Worm (Caenorhabditis elegans): ENCODE measurements around the gene Y71H2AR.2.

Gene Y71H2AR.2

DNA sequence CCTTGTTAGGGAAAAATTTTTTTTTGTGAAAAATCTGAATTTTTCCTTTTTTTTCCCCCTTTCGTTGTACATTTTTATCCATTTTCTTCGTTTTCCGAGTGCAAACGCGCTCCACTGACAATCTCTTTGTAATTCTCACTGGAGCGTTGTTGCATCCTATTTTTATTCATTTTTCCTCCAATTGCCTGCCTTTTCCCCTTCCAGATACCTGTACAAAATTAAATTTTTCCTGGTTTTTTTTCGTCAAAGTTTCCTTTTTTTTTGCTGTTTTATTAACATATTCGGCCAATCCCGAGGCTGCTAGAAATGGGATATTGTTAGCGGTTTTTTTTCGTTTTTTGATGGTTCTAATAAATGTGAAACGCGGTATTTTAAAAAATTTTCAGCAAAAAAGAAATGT lies 29.3 kb downstream of the Y71H2AR.2 start (continued):
- no peak for TF ChIP-seq madf-9 (GFP tag; conservative IDR thresholded peaks at IDR 0.05)
- no peak for TF ChIP-seq unc-39 (tag; optimal IDR thresholded peaks at IDR 0.05)

DNA sequence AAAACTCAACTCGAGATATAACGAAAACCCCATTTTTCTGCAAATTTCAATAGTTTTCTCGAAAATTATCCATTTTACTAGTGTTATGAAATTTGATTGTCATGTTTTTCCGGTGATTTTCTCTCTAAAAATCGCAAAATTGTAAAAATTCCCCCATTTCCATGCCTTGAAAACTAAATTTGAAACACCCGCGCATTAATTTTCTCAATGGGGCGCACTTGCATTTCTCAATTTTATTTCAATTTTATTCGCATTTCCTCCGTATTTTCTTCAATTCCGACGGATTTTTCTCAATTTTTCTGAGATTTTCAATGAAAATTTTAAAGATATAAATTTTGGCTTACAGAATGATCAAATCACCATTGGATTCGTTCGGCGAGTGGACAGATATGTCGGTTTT lies 35.6 kb downstream of the Y71H2AR.2 start, which contains the start of gene Y71H2AM.3:
Gene Y71H2AM.3 (plus strand): TSS at position 347 of the 400 bp plus-strand sequence.
- TF ChIP-seq lsy-2 (tag; optimal IDR thresholded peaks at IDR 0.05): peak in 1 of 2 experiments; percentile 71
- TF ChIP-seq hlh-30 (tag; optimal IDR thresholded peaks at IDR 0.05; ENCODE audit: insufficient read depth): peak; percentile 26
- peak; percentile 40 for TF ChIP-seq mes-2 (tag; optimal IDR thresholded peaks at IDR 0.05; ENCODE audit: poor library complexity, severe bottlenecking)
- no peak for TF ChIP-seq saeg-2 (GFP tag; IDR thresholded peaks at IDR 0.05)
- TF ChIP-seq mdt-29 (GFP tag; IDR thresholded peaks at IDR 0.05): no peak
- peak in 1 of 2 experiments; percentile 45 for TF ChIP-seq unc-62 (GFP tag; optimal IDR thresholded peaks at IDR 0.05 in 1 of 2)
- TF ChIP-seq unc-62 (tag; optimal IDR thresholded peaks at IDR 0.05): no peak
- TF ChIP-seq lin-38 (GFP tag; IDR thresholded peaks at IDR 0.05): peak; percentile 95
- peak; percentile 8 for TF ChIP-seq nhr-6 (tag; optimal IDR thresholded peaks at IDR 0.05)
- peak; percentile 14 for TF ChIP-seq rbr-2 (tag; optimal IDR thresholded peaks at IDR 0.05)
- TF ChIP-seq lir-3 (tag; optimal IDR thresholded peaks at IDR 0.05): no peak
- TF ChIP-seq hmg-1.1 (GFP tag; IDR thresholded peaks at IDR 0.05): 0 out of 2 replicates have a peak, but pooled peaks have one; percentile 21
- peak; percentile 42 for TF ChIP-seq dve-1 (tag; optimal IDR thresholded peaks at IDR 0.05; ENCODE audit: insufficient read depth)
- TF ChIP-seq dpl-1 (GFP tag; optimal IDR thresholded peaks at IDR 0.05): peak; percentile 89
- no peak for TF ChIP-seq unc-130 (GFP tag; optimal IDR thresholded peaks at IDR 0.05)

DNA sequence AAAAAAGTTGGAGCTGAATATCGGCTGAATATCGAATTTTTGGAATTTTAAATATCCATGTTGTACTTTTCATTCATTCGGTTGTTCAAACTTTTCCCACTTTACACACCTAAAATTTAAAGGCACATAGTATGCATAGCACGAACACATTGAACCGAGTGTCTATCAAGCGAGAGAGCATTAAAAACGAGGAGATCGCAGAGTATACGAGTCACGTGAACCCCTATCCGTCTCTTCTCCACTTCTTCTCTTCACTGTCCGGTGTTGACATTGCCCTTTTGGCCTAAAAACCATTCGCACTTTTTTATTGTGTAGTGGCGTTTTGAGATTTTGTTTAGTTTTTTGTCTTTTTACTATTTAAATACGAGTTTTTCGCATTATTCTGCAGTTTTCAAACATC lies 36.3 kb downstream of the Y71H2AR.2 start:
- TF ChIP-seq lsy-2 (tag; optimal IDR thresholded peaks at IDR 0.05) (peak in 1 of 2 experiments; percentile 78), saeg-2 (GFP tag; IDR thresholded peaks at IDR 0.05) (no peak), dmd-8 (GFP tag; IDR thresholded peaks at IDR 0.05) (no peak), vab-7 (GFP tag; IDR thresholded peaks at IDR 0.05) (no peak), hmg-1.1 (GFP tag; IDR thresholded peaks at IDR 0.05) (peak; percentile 45; the same call in 1 of the 2 replicates), Y5F2A.4 (GFP tag; optimal IDR thresholded peaks at IDR 0.05) (no peak), mep-1 (tag; optimal IDR thresholded peaks at IDR 0.05) (peak; percentile 69), zip-2 (tag; optimal IDR thresholded peaks at IDR 0.05) (no peak), ztf-11 (tag; optimal IDR thresholded peaks at IDR 0.05) (no peak), T20F7.1 (GFP tag; optimal IDR thresholded peaks at IDR 0.05) (no peak), lin-38 (GFP tag; IDR thresholded peaks at IDR 0.05) (peak; percentile 54), sdz-12 (GFP tag; optimal IDR thresholded peaks at IDR 0.05) (no peak), lin-1 (GFP tag; IDR thresholded peaks at IDR 0.05) (no peak), mdl-1 (tag; optimal IDR thresholded peaks at IDR 0.05) (peak in 1 of 2 experiments; percentile 58), set-16 (GFP tag; IDR thresholded peaks at IDR 0.05) (no peak), lin-29 (GFP tag; IDR thresholded peaks at IDR 0.05) (no peak), dmd-6 (GFP tag; IDR thresholded peaks at IDR 0.05) (0 out of 2 replicates have a peak, but pooled peaks have one; percentile 25), ces-1 (GFP tag; optimal IDR thresholded peaks at IDR 0.05) (no peak), daf-16 (GFP tag; optimal IDR thresholded peaks at IDR 0.05) (no peak), daf-16 (tag; optimal IDR thresholded peaks at IDR 0.05) (peak; percentile 4), aly-2 (tag; optimal IDR thresholded peaks at IDR 0.05) (no peak), dve-1 (tag; optimal IDR thresholded peaks at IDR 0.05; ENCODE audit: insufficient read depth) (peak; percentile 71), ZK546.5 (tag; optimal IDR thresholded peaks at IDR 0.05) (no peak), ceh-28 (tag; optimal IDR thresholded peaks at IDR 0.05) (no peak), ceh-44 (GFP tag; IDR thresholded peaks at IDR 0.05) (no peak), nhr-6 (tag; optimal IDR thresholded peaks at IDR 0.05) (peak; percentile 13), unc-130 (GFP tag; optimal IDR thresholded peaks at IDR 0.05) (no peak), mes-2 (tag; optimal IDR thresholded peaks at IDR 0.05; ENCODE audit: poor library complexity, severe bottlenecking) (peak; percentile 47), ceh-32 (tag; optimal IDR thresholded peaks at IDR 0.05; ENCODE audit: poor library complexity) (no peak), unc-62 (GFP tag; optimal IDR thresholded peaks at IDR 0.05 in 1 of 2) (no peak), unc-62 (tag; optimal IDR thresholded peaks at IDR 0.05) (no peak), nhr-42 (GFP tag; IDR thresholded peaks at IDR 0.05) (no peak), egl-43 (GFP tag; IDR thresholded peaks at IDR 0.05) (no peak), nhr-102 (tag; optimal IDR thresholded peaks at IDR 0.05) (no peak), ama-1 (optimal IDR thresholded peaks at IDR 0.05) (no peak), spr-1 (tag; optimal IDR thresholded peaks at IDR 0.05) (no peak), tra-1 (GFP tag; IDR thresholded peaks at IDR 0.05) (no peak), lir-3 (tag; optimal IDR thresholded peaks at IDR 0.05) (no peak), pqm-1 (tag; optimal IDR thresholded peaks at IDR 0.05) (peak; percentile 58), gei-8 (GFP tag; optimal IDR thresholded peaks at IDR 0.05) (no peak)

Measured in whole organism, L4 larva.